Worm (Caenorhabditis elegans) whole organism, midembryonic: Measurements from ENCODE around the gene eng-1.

ENCODE experiments used
- T22C8.4 ChIP-seq: fragments of 200-800 bp; sonication (Bioruptor generic); IDR thresholded peaks from 2 replicates; pipeline ENCODE4 v1.3.6; 2022; ENCODE audit warnings: missing genetic modification characterization, missing compliant biosample characterization
- med-1 ChIP-seq: sonication (generic microtip); optimal IDR thresholded peaks from 2 replicates; lab custom pipeline; 2017; ENCODE audit warnings: missing genetic modification characterization, mild to moderate bottlenecking, missing compliant biosample characterization, antibody characterized with exemption, missing genetic modification reagents; ENCODE audit not compliant: insufficient read depth
- ref-1 ChIP-seq: fragments of 200-800 bp; sonication (Bioruptor generic); conservative IDR thresholded peaks from 2 replicates; pipeline ENCODE4 v1.3.6; 2022; ENCODE audit warnings: missing genetic modification reagents, missing genetic modification characterization, missing compliant biosample characterization
- ztf-23 ChIP-seq: fragments of 200-800 bp; sonication (Bioruptor generic); IDR thresholded peaks from 2 replicates; pipeline ENCODE4 v1.3.6; 2022; ENCODE audit warnings: missing genetic modification reagents, missing genetic modification characterization, missing compliant biosample characterization

- TF ChIP-seq ztf-23 (GFP tag; lab: Robert Waterston, UW) (no peak), ref-1 (GFP tag; lab: Robert Waterston, UW) (no peak), med-1 (no peak), T22C8.4 (GFP tag; lab: Robert Waterston, UW) (no peak)
Observed at ce11 chrIII:5898631-5899030, 30.3 kb upstream of the eng-1 start.
